Worm (Caenorhabditis elegans) whole organism, L2 larva: ENCODE data around the gene F55B12.10.

Experiments
- C34F6.9 ChIP-seq: fragments of 150-350 bp; optimal IDR thresholded peaks from 2 replicates; lab custom pipeline; 2014; ENCODE audit warnings: missing biosample characterization, missing genetic modification characterization
- F13H6.1 ChIP-seq: sonication (generic microtip); optimal IDR thresholded peaks from 2 replicates; lab custom pipeline; 2016; ENCODE audit warnings: missing genetic modification characterization, missing compliant biosample characterization
- Y55F3AM.14 ChIP-seq: fragments of 200-800 bp; sonication (Bioruptor generic); optimal IDR thresholded peaks from 2 replicates; lab custom pipeline; 2018; ENCODE audit warnings: mild to moderate bottlenecking, missing genetic modification characterization, missing compliant biosample characterization
- alr-1 ChIP-seq: fragments of 150-350 bp; optimal IDR thresholded peaks from 2 replicates; lab custom pipeline; 2014; ENCODE audit warnings: missing biosample characterization, missing genetic modification characterization
- aly-2 ChIP-seq: fragments of 150-350 bp; optimal IDR thresholded peaks from 2 replicates; lab custom pipeline; 2014; ENCODE audit warnings: missing biosample characterization, missing genetic modification characterization
- ama-1 ChIP-seq: fragments of 150-350 bp; optimal IDR thresholded peaks from 2 replicates; lab custom pipeline; 2018; ENCODE audit warnings: inconsistent platforms
- blmp-1 ChIP-seq: sonication (generic microtip); optimal IDR thresholded peaks from 2 replicates; lab custom pipeline; 2017; ENCODE audit warnings: missing genetic modification characterization, mild to moderate bottlenecking, missing compliant biosample characterization, antibody characterized with exemption, moderate library complexity; ENCODE audit not compliant: insufficient read depth
- crh-2 ChIP-seq: sonication (generic microtip); optimal IDR thresholded peaks from 2 replicates; lab custom pipeline; 2017; ENCODE audit warnings: missing biosample characterization, missing genetic modification characterization
- dmd-4 ChIP-seq: sonication (generic microtip); optimal IDR thresholded peaks from 2 replicates; lab custom pipeline; 2017; ENCODE audit warnings: missing biosample characterization, missing genetic modification characterization
- egl-27 ChIP-seq: sonication (generic microtip); optimal IDR thresholded peaks from 3 replicates; lab custom pipeline; 2017; ENCODE audit warnings: missing biosample characterization, missing genetic modification reagents, missing genetic modification characterization
- elt-1 ChIP-seq: fragments of 150-350 bp; optimal IDR thresholded peaks from 2 replicates; lab custom pipeline; 2014; ENCODE audit warnings: missing biosample characterization, missing genetic modification characterization
- elt-3 ChIP-seq: sonication (generic microtip); optimal IDR thresholded peaks from 2 replicates; lab custom pipeline; 2017; ENCODE audit warnings: missing biosample characterization, missing genetic modification characterization
- fos-1 ChIP-seq: fragments of 150-350 bp; optimal IDR thresholded peaks from 2 replicates; lab custom pipeline; 2014; ENCODE audit warnings: missing biosample characterization, missing genetic modification characterization
- gmeb-1 ChIP-seq: fragments of 150-350 bp; optimal IDR thresholded peaks from 2 replicates; lab custom pipeline; 2014; ENCODE audit warnings: missing biosample characterization, missing genetic modification characterization
- lin-11 ChIP-seq: fragments of 150-350 bp; sonication (generic microtip); optimal IDR thresholded peaks from 2 replicates; lab custom pipeline; 2014; ENCODE audit warnings: missing biosample characterization, missing genetic modification characterization, inconsistent platforms, mixed read lengths
- lin-13 ChIP-seq: fragments of 150-350 bp; optimal IDR thresholded peaks from 2 replicates; lab custom pipeline; 2014; ENCODE audit warnings: missing biosample characterization, missing genetic modification reagents, missing genetic modification characterization
- lin-39 ChIP-seq: fragments of 150-350 bp; optimal IDR thresholded peaks from 2 replicates; lab custom pipeline; 2014; ENCODE audit warnings: missing biosample characterization, missing genetic modification reagents, missing genetic modification characterization
- lsy-2 ChIP-seq, 2 experiments: fragments of 150-350 bp in 1 of 2; sonication (generic microtip) in 1 of 2; optimal IDR thresholded peaks; 2 replicates each; lab custom pipeline; 2014 to 2017; ENCODE audit warnings: missing biosample characterization in 2 of 2, missing genetic modification characterization in 2 of 2
- nhr-10 ChIP-seq: sonication (generic microtip); optimal IDR thresholded peaks from 2 replicates; lab custom pipeline; 2017; ENCODE audit warnings: missing biosample characterization, missing genetic modification characterization
- nhr-11 ChIP-seq: fragments of 150-350 bp; optimal IDR thresholded peaks from 2 replicates; lab custom pipeline; 2014; ENCODE audit warnings: missing biosample characterization, missing genetic modification characterization
- nhr-12 ChIP-seq: fragments of 150-350 bp; optimal IDR thresholded peaks from 2 replicates; lab custom pipeline; 2014; ENCODE audit warnings: missing biosample characterization, missing genetic modification characterization
- nhr-23 ChIP-seq: fragments of 150-350 bp; optimal IDR thresholded peaks from 2 replicates; lab custom pipeline; 2014; ENCODE audit warnings: missing biosample characterization, missing genetic modification reagents, missing genetic modification characterization
- nhr-25 ChIP-seq: fragments of 150-350 bp; sonication (generic microtip); optimal IDR thresholded peaks from 3 replicates; lab custom pipeline; 2014; ENCODE audit warnings: missing biosample characterization, missing genetic modification characterization
- nhr-6 ChIP-seq: fragments of 150-350 bp; optimal IDR thresholded peaks from 2 replicates; lab custom pipeline; 2014; ENCODE audit warnings: missing biosample characterization, missing genetic modification characterization
- skn-1 ChIP-seq: sonication (generic microtip); optimal IDR thresholded peaks from 2 replicates; lab custom pipeline; 2017; ENCODE audit warnings: missing biosample characterization, missing genetic modification characterization
- sma-3 ChIP-seq: sonication (generic microtip); optimal IDR thresholded peaks from 2 replicates; lab custom pipeline; 2016; ENCODE audit warnings: missing genetic modification reagents, missing genetic modification characterization, missing compliant biosample characterization
- sma-9 ChIP-seq, 2 experiments: fragments of 150-350 bp in 1 of 2; sonication (generic microtip) in 1 of 2; optimal IDR thresholded peaks; 2 replicates each; lab custom pipeline; 2014 to 2016; ENCODE audit warnings: missing genetic modification characterization in 2 of 2, mild to moderate bottlenecking in 1 of 2, missing biosample characterization in 1 of 2, missing compliant biosample characterization in 1 of 2, missing genetic modification reagents in 1 of 2, moderate library complexity in 1 of 2
- unc-62 ChIP-seq: fragments of 150-350 bp; optimal IDR thresholded peaks from 2 replicates; lab custom pipeline; 2014; ENCODE audit warnings: missing biosample characterization, missing genetic modification reagents, missing genetic modification characterization
- zag-1 ChIP-seq: fragments of 150-350 bp; optimal IDR thresholded peaks from 2 replicates; lab custom pipeline; 2014; ENCODE audit warnings: missing biosample characterization, missing genetic modification characterization
- ztf-11 ChIP-seq: sonication (generic microtip); optimal IDR thresholded peaks from 2 replicates; lab custom pipeline; 2017; ENCODE audit warnings: missing biosample characterization, missing genetic modification characterization

Gene F55B12.10

ce11 chrV:13879241-13879640, 39.7 kb downstream of the F55B12.10 start, which contains the start of gene lbp-7:
Gene lbp-7, plus strand, starts transcription at chrV:13879552.
- TF ChIP-seq ama-1 (lab: Kevin White, UChicago) (no peak), lin-11 (no peak), fos-1 (peak; percentile 94), lin-39 (tag; lab: Kevin White, UChicago) (no peak), nhr-11 (tag; lab: Kevin White, UChicago) (no peak), blmp-1 (tag; lab: Kevin White, UChicago) (no peak), egl-27 (no peak), nhr-23 (tag; lab: Kevin White, UChicago) (no peak), Y55F3AM.14 (no peak), crh-2 (tag; lab: Kevin White, UChicago) (peak; percentile 66), F13H6.1 (tag; lab: Kevin White, UChicago) (no peak), sma-9 (GFP tag; optimal IDR thresholded peaks at IDR 0.05; lab: Kevin White, UChicago) (peak; percentile 70), sma-9 (tag; optimal IDR thresholded peaks at IDR 0.05; lab: Kevin White, UChicago) (no peak), elt-1 (tag; lab: Kevin White, UChicago) (no peak)

DNA sequence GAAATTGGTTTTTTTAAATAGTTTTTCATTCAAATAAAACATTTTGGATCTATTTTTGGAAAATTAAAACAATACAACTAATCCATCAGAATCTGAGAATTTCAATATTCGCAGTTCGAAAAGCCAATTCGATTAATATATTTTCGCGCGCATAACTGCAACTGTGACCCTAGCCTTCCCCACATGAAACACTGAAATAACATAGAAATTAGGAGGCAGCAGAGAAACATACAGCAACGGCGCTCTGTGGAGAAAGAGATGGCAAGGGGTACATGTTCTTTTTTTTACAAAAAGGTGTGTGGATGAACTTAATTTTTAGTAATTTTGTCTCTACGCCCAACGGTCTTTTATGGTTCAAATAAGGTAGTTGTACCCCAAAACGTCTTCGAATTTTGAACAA, 40.6 kb downstream of the F55B12.10 start:
- TF ChIP-seq zag-1 (tag; lab: Kevin White, UChicago) (no peak), skn-1 (tag; lab: Kevin White, UChicago) (no peak), alr-1 (tag; lab: Kevin White, UChicago) (no peak), C34F6.9 (tag; lab: Kevin White, UChicago) (peak; percentile 33)

DNA sequence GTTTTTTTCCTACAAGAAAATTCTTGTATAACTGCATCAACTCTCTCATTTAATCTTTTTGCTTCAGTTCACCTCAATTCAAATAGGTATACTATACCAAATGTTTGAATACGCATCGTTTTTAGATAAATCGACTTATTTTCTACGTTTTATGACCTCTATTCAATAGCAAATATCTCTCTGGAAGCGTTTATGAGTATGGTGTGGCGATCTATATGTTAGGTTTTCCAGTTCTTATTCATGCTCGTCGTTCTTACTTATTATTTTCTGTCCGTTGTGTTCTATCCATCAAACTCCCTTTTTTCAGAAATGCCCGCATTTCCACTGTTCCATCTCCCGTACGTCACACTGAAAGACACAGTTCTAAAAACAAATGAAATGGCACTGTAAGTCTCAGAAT, 41.1 kb downstream of the F55B12.10 start, which contains the start of gene T22G5.3:
Gene T22G5.3, plus strand, starts transcription at position 301 of the 400 bp plus-strand sequence.
- TF ChIP-seq nhr-25 (tag; lab: Kevin White, UChicago) (no peak), gmeb-1 (tag; lab: Kevin White, UChicago) (no peak), egl-27 (no peak), sma-3 (no peak), lin-13 (GFP tag; lab: Kevin White, UChicago) (no peak), elt-3 (tag; lab: Kevin White, UChicago) (no peak), aly-2 (tag; lab: Kevin White, UChicago) (no peak), ama-1 (lab: Kevin White, UChicago) (no peak), unc-62 (GFP tag; lab: Kevin White, UChicago) (no peak), nhr-10 (no peak), nhr-6 (tag; lab: Kevin White, UChicago) (no peak)

DNA sequence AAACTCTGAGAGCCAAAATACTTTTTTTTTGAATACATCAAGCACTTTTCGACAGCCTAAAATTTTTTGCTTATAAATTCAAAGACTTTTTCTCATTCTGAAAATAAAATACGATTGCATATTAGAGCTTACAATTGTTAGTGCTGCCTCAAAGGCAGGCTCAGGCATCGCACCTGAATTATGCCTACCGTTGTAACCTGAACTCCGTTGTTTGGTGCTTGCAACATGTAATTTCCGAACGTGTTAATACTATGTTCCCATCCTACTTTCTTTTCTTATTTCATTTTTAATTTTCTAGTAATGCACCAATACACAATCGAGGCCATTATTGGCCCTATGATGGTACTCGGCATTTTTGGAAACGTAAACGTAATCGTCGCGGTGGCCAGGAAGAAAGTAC, 47.8 kb downstream of the F55B12.10 start, which contains the start of gene srsx-19:
Gene srsx-19, plus strand, starts transcription at position 301 of the 400 bp plus-strand sequence.
- TF ChIP-seq elt-1 (tag; lab: Kevin White, UChicago), result no peak
- no peak for TF ChIP-seq nhr-12 (tag; lab: Kevin White, UChicago)
- TF ChIP-seq lin-13 (GFP tag; lab: Kevin White, UChicago), result no peak
- TF ChIP-seq, all 48 proteins: peak for 0

DNA sequence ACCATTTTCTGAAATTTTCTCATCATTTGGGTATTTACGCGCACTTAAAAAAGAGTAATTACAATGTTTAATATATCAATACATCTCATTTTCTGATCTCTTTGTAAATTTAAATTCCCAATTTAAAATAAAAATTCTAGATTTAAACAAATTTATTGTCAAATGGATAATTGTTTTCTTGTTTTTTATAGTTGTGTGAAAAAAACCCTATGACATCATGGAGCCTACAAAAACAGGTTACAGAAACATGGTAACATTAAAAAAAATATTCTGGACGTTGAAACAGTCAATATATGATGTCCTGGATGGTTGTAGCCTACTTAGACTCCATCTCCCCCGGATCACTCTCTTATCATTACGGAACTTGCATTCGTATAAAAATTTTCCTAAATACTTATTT, 50.0 kb downstream of the F55B12.10 start, which contains the start of gene spp-12:
Gene spp-12, plus strand, starts transcription at position 301 of the 400 bp plus-strand sequence.
- TF ChIP-seq dmd-4, result no peak
- TF ChIP-seq nhr-6 (tag; lab: Kevin White, UChicago), result no peak
- no peak for TF ChIP-seq nhr-25 (tag; lab: Kevin White, UChicago)
- TF ChIP-seq lsy-2 (tag; optimal IDR thresholded peaks at IDR 0.05; lab: Kevin White, UChicago), result no peak
- TF ChIP-seq ztf-11 (tag; lab: Kevin White, UChicago), result no peak
- no peak for TF ChIP-seq gmeb-1 (tag; lab: Kevin White, UChicago)
- no peak for TF ChIP-seq lin-39 (tag; lab: Kevin White, UChicago)
- no peak for TF ChIP-seq ama-1 (lab: Kevin White, UChicago)
